Fruit fly (Drosophila melanogaster): ENCODE results near the gene bves.

DNA sequence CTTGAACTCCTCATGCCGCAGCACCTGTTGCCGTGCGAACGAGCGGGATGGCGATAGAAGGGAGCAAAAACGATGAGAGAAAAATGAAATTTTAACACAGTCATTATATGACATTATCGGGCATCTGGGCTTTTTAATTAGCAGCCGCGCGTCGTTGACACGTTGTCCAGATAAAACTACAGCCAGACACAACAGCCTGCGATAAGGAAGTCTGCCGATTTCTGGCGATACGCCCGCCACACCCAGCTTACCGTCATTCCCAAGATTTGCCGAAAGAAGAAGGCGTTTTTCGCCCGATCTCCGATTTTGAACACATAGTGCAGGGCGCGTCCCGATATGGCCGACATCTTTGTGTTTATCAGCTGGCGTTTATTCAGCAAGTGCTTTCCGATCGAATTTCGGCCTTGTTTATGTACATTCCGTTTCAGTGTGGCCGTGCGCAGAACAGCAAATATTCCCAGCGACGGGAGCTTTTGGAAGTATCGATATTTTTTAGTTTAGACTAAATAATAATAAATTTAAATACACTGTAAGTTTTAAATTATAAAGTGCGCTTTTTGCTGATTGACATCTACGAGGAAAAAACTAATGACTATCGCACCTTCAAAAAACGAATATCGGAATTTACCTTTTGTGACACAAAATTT lies 25.7 kb upstream of the bves start, which contains the start of gene CG1532:
- TF ChIP-seq ttk (optimal IDR thresholded peaks at IDR 0.05): no peak
- no peak for TF ChIP-seq insv (optimal IDR thresholded peaks at IDR 0.05)
- TF ChIP-seq h (optimal IDR thresholded peaks at IDR 0.05): no peak
- no peak for TF ChIP-seq Sin3A (optimal IDR thresholded peaks at IDR 0.05)
- TF ChIP-seq Myc (optimal IDR thresholded peaks at IDR 0.05): no peak
- no peak for TF ChIP-seq psq (optimal IDR thresholded peaks at IDR 0.05)

Measured in Kc167 (cell line).